Worm (Caenorhabditis elegans) whole organism, L4 larva: ENCODE measurements around the gene gpa-4.

ENCODE experiments used
- ama-1 ChIP-seq: fragments of 150-350 bp; optimal IDR thresholded peaks from 2 replicates; lab custom pipeline; 2014; ENCODE audit warnings: inconsistent platforms, mixed read lengths
- lin-13 ChIP-seq: fragments of 150-350 bp; optimal IDR thresholded peaks from 2 replicates; lab custom pipeline; 2014; ENCODE audit warnings: missing biosample characterization, missing genetic modification reagents, missing genetic modification characterization
- madf-9 ChIP-seq: fragments of 200-800 bp; sonication (Bioruptor generic); conservative IDR thresholded peaks from 2 replicates; pipeline ENCODE4 v1.3.6; 2022; ENCODE audit warnings: missing genetic modification reagents, missing genetic modification characterization, missing compliant biosample characterization
- mdl-1 ChIP-seq, 2 experiments: fragments of 150-350 bp in 1 of 2; sonication (generic microtip) in 1 of 2; optimal IDR thresholded peaks; 2 replicates each; lab custom pipeline; 2014 to 2017; ENCODE audit warnings: missing biosample characterization in 2 of 2, missing genetic modification characterization in 2 of 2
- mdt-29 ChIP-seq: fragments of 200-800 bp; sonication (Bioruptor generic); IDR thresholded peaks from 2 replicates; pipeline ENCODE4 v1.3.6; 2022; ENCODE audit warnings: missing genetic modification reagents, missing genetic modification characterization, missing compliant biosample characterization
- nhr-10 ChIP-seq: fragments of 150-350 bp; optimal IDR thresholded peaks from 2 replicates; lab custom pipeline; 2014; ENCODE audit warnings: missing biosample characterization, missing genetic modification characterization
- nhr-77 ChIP-seq: fragments of 150-350 bp; optimal IDR thresholded peaks from 2 replicates; lab custom pipeline; 2014; ENCODE audit warnings: missing biosample characterization, missing genetic modification characterization
- saeg-2 ChIP-seq: fragments of 200-800 bp; sonication (Bioruptor generic); IDR thresholded peaks from 2 replicates; pipeline ENCODE4 v1.3.6; 2022; ENCODE audit warnings: missing genetic modification reagents, missing genetic modification characterization, missing compliant biosample characterization
- unc-130 ChIP-seq: sonication (generic microtip); optimal IDR thresholded peaks from 2 replicates; lab custom pipeline; 2016; ENCODE audit warnings: missing genetic modification reagents, missing genetic modification characterization, missing compliant biosample characterization
- unc-62 ChIP-seq, 3 experiments: fragments of 150-350 bp in 1 of 3; sonication (generic microtip); optimal IDR thresholded peaks in 2 of 3; peaks in 1 of 3; 1 replicate in 1 of 3; 2 replicates in 2 of 3; lab custom pipeline; 2014 to 2017; ENCODE audit warnings: missing biosample characterization in 3 of 3, missing genetic modification characterization in 3 of 3, missing genetic modification reagents in 3 of 3, missing genotype in 1 of 3

- no peak for TF ChIP-seq lin-13 (GFP tag; lab: Kevin White, UChicago)
- no peak for TF ChIP-seq saeg-2 (GFP tag; lab: Robert Waterston, UW)
- TF ChIP-seq ama-1 = no peak
- TF ChIP-seq mdl-1 (tag; optimal IDR thresholded peaks at IDR 0.05; lab: Kevin White, UChicago) = no peak
- no peak for TF ChIP-seq nhr-10
- no peak for TF ChIP-seq madf-9 (GFP tag; lab: Robert Waterston, UW)
- no peak for TF ChIP-seq unc-62 (GFP tag; optimal IDR thresholded peaks at IDR 0.05 in 1 of 2; lab: Kevin White, UChicago)
- no peak for TF ChIP-seq unc-62 (tag; optimal IDR thresholded peaks at IDR 0.05; lab: Kevin White, UChicago)
- TF ChIP-seq mdt-29 = no peak
- TF ChIP-seq nhr-77 (tag; lab: Kevin White, UChicago) = no peak
- no peak for TF ChIP-seq unc-130 (GFP tag; lab: Kevin White, UChicago)
These were observed 23.1 kb upstream of the gpa-4 start for ce11 chrIV:378367-378766.
